Worm (Caenorhabditis elegans) whole organism, L4 larva: ENCODE data around the gene srw-135.

ENCODE experiments used
- F49E8.2 ChIP-seq: sonication (generic microtip); optimal IDR thresholded peaks from 2 replicates; lab custom pipeline; 2016; ENCODE audit warnings: missing compliant biosample characterization, mild to moderate bottlenecking, missing genetic modification characterization, borderline replicate concordance
- T26A8.4 ChIP-seq: fragments of 200-800 bp; sonication (Bioruptor generic); IDR thresholded peaks from 2 replicates; pipeline ENCODE4 v1.3.6; 2022; ENCODE audit warnings: missing genetic modification characterization, missing compliant biosample characterization
- aly-2 ChIP-seq: sonication (generic microtip); optimal IDR thresholded peaks from 2 replicates; lab custom pipeline; 2018; ENCODE audit warnings: missing biosample characterization, missing genetic modification characterization
- ceh-20 ChIP-seq: fragments of 200-800 bp; sonication (Bioruptor generic); IDR thresholded peaks from 2 replicates; pipeline ENCODE4 v1.3.6; 2022; ENCODE audit warnings: missing genetic modification reagents, missing genetic modification characterization, missing compliant biosample characterization
- ceh-44 ChIP-seq: fragments of 200-800 bp; sonication (Bioruptor generic); IDR thresholded peaks from 2 replicates; pipeline ENCODE4 v1.3.6; 2022; ENCODE audit warnings: missing genetic modification reagents, missing genetic modification characterization, missing compliant biosample characterization
- cey-2 ChIP-seq: sonication (generic microtip); optimal IDR thresholded peaks from 3 replicates; lab custom pipeline; 2017; ENCODE audit warnings: missing genetic modification characterization, mild to moderate bottlenecking, missing compliant biosample characterization, antibody characterized with exemption, borderline replicate concordance; ENCODE audit not compliant: insufficient read depth
- ctbp-1 ChIP-seq: fragments of 200-800 bp; sonication (Bioruptor generic); IDR thresholded peaks from 2 replicates; pipeline ENCODE4 v1.3.6; 2022; ENCODE audit warnings: missing genetic modification reagents, missing genetic modification characterization, missing compliant biosample characterization
- daf-16 ChIP-seq, 3 experiments: sonication (generic microtip); optimal IDR thresholded peaks; 2 replicates each; lab custom pipeline; 2016 to 2017; ENCODE audit warnings: missing genetic modification characterization in 3 of 3, missing genetic modification reagents in 3 of 3, mild to moderate bottlenecking in 2 of 3, missing compliant biosample characterization in 2 of 3, missing biosample characterization in 1 of 3, moderate library complexity in 1 of 3
- daf-19 ChIP-seq: fragments of 200-800 bp; sonication (Bioruptor generic); conservative IDR thresholded peaks from 2 replicates; pipeline ENCODE4 v1.3.6; 2022; ENCODE audit warnings: missing genetic modification characterization, missing compliant biosample characterization
- dmd-8 ChIP-seq: fragments of 200-800 bp; sonication (Bioruptor generic); IDR thresholded peaks from 2 replicates; pipeline ENCODE4 v1.3.6; 2022; ENCODE audit warnings: missing genetic modification characterization, missing compliant biosample characterization
- dmd-9 ChIP-seq: fragments of 200-800 bp; sonication (Bioruptor generic); IDR thresholded peaks from 2 replicates; pipeline ENCODE4 v1.3.6; 2022; ENCODE audit warnings: missing genetic modification reagents, missing genetic modification characterization, missing compliant biosample characterization
- egl-27 ChIP-seq: sonication (generic microtip); optimal IDR thresholded peaks from 3 replicates; lab custom pipeline; 2017; ENCODE audit warnings: missing biosample characterization, missing genetic modification reagents, missing genetic modification characterization
- hlh-30 ChIP-seq: sonication (generic microtip); optimal IDR thresholded peaks from 2 replicates; lab custom pipeline; 2017; ENCODE audit warnings: antibody characterized with exemption, mild to moderate bottlenecking, missing genetic modification characterization, missing compliant biosample characterization; ENCODE audit not compliant: insufficient read depth
- lim-7 ChIP-seq: fragments of 200-800 bp; sonication (Bioruptor generic); IDR thresholded peaks from 2 replicates; pipeline ENCODE4 v1.3.6; 2022; ENCODE audit warnings: missing genetic modification characterization, missing compliant biosample characterization
- lin-13 ChIP-seq: fragments of 150-350 bp; optimal IDR thresholded peaks from 2 replicates; lab custom pipeline; 2014; ENCODE audit warnings: missing biosample characterization, missing genetic modification reagents, missing genetic modification characterization
- lir-3 ChIP-seq: sonication (generic microtip); optimal IDR thresholded peaks from 2 replicates; lab custom pipeline; 2016; ENCODE audit warnings: mild to moderate bottlenecking, missing genetic modification characterization, missing compliant biosample characterization
- madf-9 ChIP-seq: fragments of 200-800 bp; sonication (Bioruptor generic); conservative IDR thresholded peaks from 2 replicates; pipeline ENCODE4 v1.3.6; 2022; ENCODE audit warnings: missing genetic modification reagents, missing genetic modification characterization, missing compliant biosample characterization
- mdl-1 ChIP-seq, 2 experiments: fragments of 150-350 bp in 1 of 2; sonication (generic microtip) in 1 of 2; optimal IDR thresholded peaks; 2 replicates each; lab custom pipeline; 2014 to 2017; ENCODE audit warnings: missing biosample characterization in 2 of 2, missing genetic modification characterization in 2 of 2
- mep-1 ChIP-seq: fragments of 150-350 bp; sonication (generic microtip); optimal IDR thresholded peaks from 3 replicates; lab custom pipeline; 2014; ENCODE audit warnings: missing biosample characterization, missing genetic modification characterization
- mxl-3 ChIP-seq: fragments of 200-800 bp; sonication (Bioruptor generic); optimal IDR thresholded peaks from 2 replicates; lab custom pipeline; 2018; ENCODE audit warnings: mild to moderate bottlenecking, missing genetic modification characterization, missing compliant biosample characterization
- nhr-11 ChIP-seq: fragments of 150-350 bp; optimal IDR thresholded peaks from 2 replicates; lab custom pipeline; 2014; ENCODE audit warnings: missing biosample characterization, missing genetic modification characterization
- nhr-111 ChIP-seq: fragments of 200-800 bp; sonication (Bioruptor generic); optimal IDR thresholded peaks from 2 replicates; lab custom pipeline; 2018; ENCODE audit warnings: mild to moderate bottlenecking, missing genetic modification characterization, missing compliant biosample characterization
- nhr-237 ChIP-seq: sonication (generic microtip); optimal IDR thresholded peaks from 2 replicates; lab custom pipeline; 2017; ENCODE audit warnings: missing biosample characterization, missing genetic modification characterization
- nhr-28 ChIP-seq: fragments of 150-350 bp; optimal IDR thresholded peaks from 2 replicates; lab custom pipeline; 2014; ENCODE audit warnings: missing biosample characterization, missing genetic modification characterization
- nhr-41 ChIP-seq: fragments of 200-800 bp; sonication (Bioruptor generic); IDR thresholded peaks from 2 replicates; pipeline ENCODE4 v1.3.6; 2022; ENCODE audit warnings: missing genetic modification reagents, missing genetic modification characterization, missing compliant biosample characterization
- nhr-42 ChIP-seq: fragments of 200-800 bp; sonication (Bioruptor generic); IDR thresholded peaks from 2 replicates; pipeline ENCODE4 v1.3.6; 2022; ENCODE audit warnings: missing genetic modification characterization, missing compliant biosample characterization
- nhr-6 ChIP-seq: fragments of 150-350 bp; optimal IDR thresholded peaks from 2 replicates; lab custom pipeline; 2014; ENCODE audit warnings: missing biosample characterization, missing genetic modification characterization
- pha-4 ChIP-seq, 2 experiments: fragments of 150-350 bp in 1 of 2; fragments of 200-800 bp in 1 of 2; sonication (Bioruptor generic) in 1 of 2; IDR thresholded peaks in 1 of 2; optimal IDR thresholded peaks in 1 of 2; 2 replicates each; pipeline versions ENCODE4 v1.3.6 to Lab custom; 2014 to 2022; ENCODE audit warnings: missing genetic modification characterization in 2 of 2, missing genetic modification reagents in 2 of 2, missing biosample characterization in 1 of 2, missing compliant biosample characterization in 1 of 2
- set-16 ChIP-seq: fragments of 200-800 bp; sonication (Bioruptor generic); IDR thresholded peaks from 2 replicates; pipeline ENCODE4 v1.3.6; 2022; ENCODE audit warnings: missing genetic modification reagents, missing genetic modification characterization, missing compliant biosample characterization
- snpc-4 ChIP-seq: fragments of 150-350 bp; optimal IDR thresholded peaks from 2 replicates; lab custom pipeline; 2014; ENCODE audit warnings: missing biosample characterization, missing genetic modification characterization
- tag-97 ChIP-seq: fragments of 200-800 bp; sonication (Bioruptor generic); IDR thresholded peaks from 2 replicates; pipeline ENCODE4 v1.3.6; 2022; ENCODE audit warnings: missing genetic modification characterization, missing compliant biosample characterization
- unc-62 ChIP-seq, 3 experiments: fragments of 150-350 bp in 1 of 3; sonication (generic microtip); optimal IDR thresholded peaks in 2 of 3; peaks in 1 of 3; 1 replicate in 1 of 3; 2 replicates in 2 of 3; lab custom pipeline; 2014 to 2017; ENCODE audit warnings: missing biosample characterization in 3 of 3, missing genetic modification characterization in 3 of 3, missing genetic modification reagents in 3 of 3, missing genotype in 1 of 3
- vab-7 ChIP-seq: fragments of 200-800 bp; sonication (Bioruptor generic); IDR thresholded peaks from 2 replicates; pipeline ENCODE4 v1.3.6; 2022; ENCODE audit warnings: missing genetic modification reagents, missing genetic modification characterization, missing compliant biosample characterization
- zag-1 ChIP-seq: fragments of 150-350 bp; optimal IDR thresholded peaks from 2 replicates; lab custom pipeline; 2014; ENCODE audit warnings: missing biosample characterization, missing genetic modification characterization
- zfp-3 ChIP-seq: fragments of 200-800 bp; sonication (Bioruptor generic); conservative IDR thresholded peaks from 2 replicates; pipeline ENCODE4 v1.3.6; 2022; ENCODE audit warnings: missing genetic modification reagents, missing genetic modification characterization, missing compliant biosample characterization
- ztf-11 ChIP-seq: fragments of 150-350 bp; optimal IDR thresholded peaks from 2 replicates; lab custom pipeline; 2014; ENCODE audit warnings: missing biosample characterization, missing genetic modification characterization

Gene srw-135

ce11 chrV:3021306-3021705 lies 10.0 kb upstream of the srw-135 start, which contains the start of gene irld-12:
TSS of gene irld-12 (minus strand) at chrV:3021406.
- no peak for TF ChIP-seq mxl-3 (GFP tag; lab: Kevin White, UChicago)
- TF ChIP-seq nhr-111 (GFP tag; lab: Kevin White, UChicago): no peak
- no peak for TF ChIP-seq pha-4 (GFP tag; IDR thresholded peaks at IDR 0.05; lab: Robert Waterston, UW)
- no peak for TF ChIP-seq pha-4 (tag; optimal IDR thresholded peaks at IDR 0.05; lab: Kevin White, UChicago)
- TF ChIP-seq ceh-20 (GFP tag; lab: Robert Waterston, UW): no peak
- TF ChIP-seq nhr-41 (GFP tag; lab: Robert Waterston, UW): no peak
- no peak for TF ChIP-seq egl-27
- no peak for TF ChIP-seq nhr-6 (tag; lab: Kevin White, UChicago)
- no peak for TF ChIP-seq lim-7 (GFP tag; lab: Robert Waterston, UW)
- no peak for TF ChIP-seq zfp-3 (GFP tag; lab: Robert Waterston, UW)
- TF ChIP-seq daf-16 (GFP tag; optimal IDR thresholded peaks at IDR 0.05; lab: Kevin White, UChicago): no peak
- no peak for TF ChIP-seq daf-16 (tag; optimal IDR thresholded peaks at IDR 0.05; lab: Kevin White, UChicago)
- TF ChIP-seq aly-2: no peak
- TF ChIP-seq lin-13: no peak
- TF ChIP-seq snpc-4 (tag; lab: Kevin White, UChicago): no peak
- no peak for TF ChIP-seq nhr-237 (tag; lab: Kevin White, UChicago)
- no peak for TF ChIP-seq lir-3 (tag; lab: Kevin White, UChicago)
- TF ChIP-seq tag-97 (GFP tag; lab: Robert Waterston, UW): no peak
- TF ChIP-seq nhr-42 (GFP tag; lab: Robert Waterston, UW): no peak
- TF ChIP-seq F49E8.2 (tag; lab: Kevin White, UChicago): no peak
- no peak for TF ChIP-seq ztf-11 (tag; lab: Kevin White, UChicago)

- TF ChIP-seq ctbp-1 (GFP tag; lab: Robert Waterston, UW): no peak
- no peak for TF ChIP-seq mep-1 (tag; lab: Kevin White, UChicago)
- TF ChIP-seq nhr-11 (tag; lab: Kevin White, UChicago): no peak
- 0 out of 2 replicates have a peak, but pooled peaks have one; percentile 30 for TF ChIP-seq dmd-8
- no peak for TF ChIP-seq daf-16 (GFP tag; optimal IDR thresholded peaks at IDR 0.05; lab: Kevin White, UChicago)
- no peak for TF ChIP-seq daf-16 (tag; optimal IDR thresholded peaks at IDR 0.05; lab: Kevin White, UChicago)
- TF ChIP-seq zag-1 (tag; lab: Kevin White, UChicago): no peak
- no peak for TF ChIP-seq mdl-1 (tag; optimal IDR thresholded peaks at IDR 0.05; lab: Kevin White, UChicago)
- TF ChIP-seq T26A8.4 (GFP tag; lab: Robert Waterston, UW): no peak
- TF ChIP-seq ceh-44 (GFP tag; lab: Robert Waterston, UW): 0 out of 2 replicates have a peak, but pooled peaks have one; percentile 11
- no peak for TF ChIP-seq hlh-30 (tag; lab: Kevin White, UChicago)
- TF ChIP-seq daf-19: no peak
- TF ChIP-seq set-16 (GFP tag; lab: Robert Waterston, UW): peak; percentile 54
- TF ChIP-seq madf-9 (GFP tag; lab: Robert Waterston, UW): no peak
These were observed 6.6 kb upstream of the srw-135 start for ce11 chrV:3017930-3018329.

- no peak for TF ChIP-seq cey-2 (tag; lab: Kevin White, UChicago)
- peak; percentile 39 for TF ChIP-seq nhr-28
- no peak for TF ChIP-seq nhr-6 (tag; lab: Kevin White, UChicago)
- TF ChIP-seq vab-7 (GFP tag; lab: Robert Waterston, UW): no peak
- no peak for TF ChIP-seq dmd-9 (GFP tag; lab: Robert Waterston, UW)
These were observed 2.9 kb upstream of the srw-135 start, which contains the start of gene K12D9.1 for ce11 chrV:3014185-3014584. TSS of gene K12D9.1 (plus strand) at chrV:3014485.

- TF ChIP-seq egl-27 (no peak), unc-62 (GFP tag; optimal IDR thresholded peaks at IDR 0.05 in 1 of 2; lab: Kevin White, UChicago) (peak in 1 of 2 experiments; percentile 41), unc-62 (tag; optimal IDR thresholded peaks at IDR 0.05; lab: Kevin White, UChicago) (no peak)
- TF ChIP-seq, all 104 proteins: peak for 1
These were observed 826 bp downstream of the srw-135 start, which contains the start of gene srw-136 for ce11 chrV:3010468-3010867. TSS of gene srw-136 (minus strand) at chrV:3010568.
